Fruit fly (Drosophila melanogaster) whole organism, wandering third instar larva: ENCODE data around the gene Cyp312a1.

Source experiments
- CrebA ChIP-seq: fragments of 200-800 bp; sonication (Bioruptor generic); optimal IDR thresholded peaks from 2 replicates; lab custom pipeline; 2016; ENCODE audit warnings: missing biosample characterization, mild to moderate bottlenecking, missing genetic modification characterization, borderline replicate concordance
- Dfd ChIP-seq: fragments of >200 bp; optimal IDR thresholded peaks from 2 replicates; lab custom pipeline; 2017; ENCODE audit warnings: missing biosample characterization, missing genetic modification characterization
- Jra ChIP-seq: sonication (Bioruptor generic); optimal IDR thresholded peaks from 2 replicates; lab custom pipeline; 2016; ENCODE audit warnings: missing biosample characterization, missing genetic modification characterization
- OdsH ChIP-seq: fragments of 200-800 bp; sonication (Bioruptor generic); optimal IDR thresholded peaks from 2 replicates; lab custom pipeline; 2016; ENCODE audit warnings: missing biosample characterization, mild to moderate bottlenecking, missing genetic modification characterization
- Rel ChIP-seq, 2 experiments: fragments of 200-800 bp; sonication (Bioruptor generic) in 1 of 2; optimal IDR thresholded peaks; 2 replicates in 1 of 2; 3 replicates in 1 of 2; lab custom pipeline; 2016 to 2019; ENCODE audit warnings: mild to moderate bottlenecking in 2 of 2, missing biosample characterization in 2 of 2, missing genetic modification characterization in 2 of 2, moderate library complexity in 1 of 2
- br ChIP-seq: fragments of 200-800 bp; sonication (Bioruptor generic); optimal IDR thresholded peaks from 2 replicates; lab custom pipeline; 2016; ENCODE audit warnings: missing biosample characterization, missing genetic modification characterization
- dsf ChIP-seq: sonication (Bioruptor generic); optimal IDR thresholded peaks from 2 replicates; lab custom pipeline; 2016; ENCODE audit warnings: missing biosample characterization, missing genetic modification characterization, borderline replicate concordance
- h ChIP-seq: fragments of 200-800 bp; sonication (Bioruptor generic); optimal IDR thresholded peaks from 3 replicates; lab custom pipeline; 2016; ENCODE audit warnings: missing biosample characterization, mild to moderate bottlenecking, missing genetic modification characterization
- lola ChIP-seq: fragments of >200 bp; optimal IDR thresholded peaks from 2 replicates; lab custom pipeline; 2017; ENCODE audit warnings: missing biosample characterization, missing genetic modification characterization
- psq ChIP-seq: fragments of 200-800 bp; sonication (Bioruptor generic); optimal IDR thresholded peaks from 3 replicates; lab custom pipeline; 2017; ENCODE audit warnings: missing biosample characterization, mild to moderate bottlenecking, missing genetic modification characterization, moderate library complexity
- rgr ChIP-seq: fragments of 200-800 bp; sonication (Bioruptor generic); optimal IDR thresholded peaks from 3 replicates; lab custom pipeline; 2016; ENCODE audit warnings: missing biosample characterization, mild to moderate bottlenecking, missing genetic modification characterization
- sv ChIP-seq: fragments of 200-800 bp; sonication (Bioruptor generic); optimal IDR thresholded peaks from 3 replicates; lab custom pipeline; 2016; ENCODE audit warnings: missing biosample characterization, missing genetic modification characterization
- usp ChIP-seq: fragments of >200 bp; optimal IDR thresholded peaks from 2 replicates; lab custom pipeline; 2017; ENCODE audit warnings: missing biosample characterization, missing genetic modification characterization
- woc ChIP-seq: sonication (Bioruptor generic); optimal IDR thresholded peaks from 2 replicates; lab custom pipeline; 2016; ENCODE audit warnings: missing biosample characterization, mild to moderate bottlenecking, missing genetic modification characterization

- TF ChIP-seq Dfd (GFP tag; lab: Kevin White, UChicago) (no peak), br (GFP tag; lab: Kevin White, UChicago) (no peak), rgr (GFP tag; lab: Kevin White, UChicago) (no peak), psq (GFP tag; lab: Kevin White, UChicago) (no peak), lola (no peak), h (GFP tag; lab: Kevin White, UChicago) (no peak), CrebA (GFP tag; lab: Kevin White, UChicago) (no peak), sv (no peak), Jra (GFP tag; lab: Kevin White, UChicago) (no peak), woc (no peak), OdsH (GFP tag; lab: Kevin White, UChicago) (no peak), Rel (GFP tag; optimal IDR thresholded peaks at IDR 0.05; lab: Kevin White, UChicago) (no peak), Rel (tag; optimal IDR thresholded peaks at IDR 0.05; lab: Kevin White, UChicago) (no peak), dsf (GFP tag; lab: Kevin White, UChicago) (no peak), usp (GFP tag; lab: Kevin White, UChicago) (no peak)
Measured at dm6 chr3L:18161175-18161574, 28.7 kb upstream of the Cyp312a1 start.
